Worm (Caenorhabditis elegans) whole organism, mixed stage, embryonic: ENCODE data around the gene grld-1.

Experiments
- blmp-1 ChIP-seq: fragments of 150-350 bp; optimal IDR thresholded peaks from 2 replicates; lab custom pipeline; 2014; ENCODE audit warnings: missing biosample characterization, missing genetic modification characterization
- ceh-83 ChIP-seq: fragments of 200-800 bp; sonication (Bioruptor generic); optimal IDR thresholded peaks from 2 replicates; lab custom pipeline; 2018; ENCODE audit warnings: mild to moderate bottlenecking, missing genetic modification characterization, missing compliant biosample characterization
- elt-3 ChIP-seq: fragments of 150-350 bp; optimal IDR thresholded peaks from 2 replicates; lab custom pipeline; 2014; ENCODE audit warnings: missing biosample characterization, missing genetic modification characterization
- hlh-1 ChIP-seq: fragments of 150-350 bp; optimal IDR thresholded peaks from 2 replicates; lab custom pipeline; 2014; ENCODE audit warnings: missing biosample characterization, missing genetic modification reagents, missing genetic modification characterization
- mep-1 ChIP-seq: fragments of 150-350 bp; optimal IDR thresholded peaks from 2 replicates; lab custom pipeline; 2017; ENCODE audit warnings: missing biosample characterization, missing genetic modification reagents, missing genetic modification characterization, inconsistent platforms
- nhr-12 ChIP-seq: fragments of 150-350 bp; optimal IDR thresholded peaks from 2 replicates; lab custom pipeline; 2014; ENCODE audit warnings: missing biosample characterization, missing genetic modification characterization
- nhr-237 ChIP-seq: fragments of 150-350 bp; optimal IDR thresholded peaks from 2 replicates; lab custom pipeline; 2014; ENCODE audit warnings: missing biosample characterization, missing genetic modification characterization
- pha-4 ChIP-seq: fragments of 150-350 bp; optimal IDR thresholded peaks from 2 replicates; lab custom pipeline; 2018; ENCODE audit warnings: missing biosample characterization, missing genetic modification reagents, missing genetic modification characterization
- snpc-4 ChIP-seq: fragments of 150-350 bp; optimal IDR thresholded peaks from 2 replicates; lab custom pipeline; 2014; ENCODE audit warnings: missing biosample characterization, missing genetic modification characterization

ce11 chrIV:158662-159061 is 32.9 kb upstream of the grld-1 start, which contains the start of gene Y38C1AA.7:
- TF ChIP-seq pha-4 (tag; lab: Kevin White, UChicago): no peak
- no peak for TF ChIP-seq nhr-12 (tag; lab: Kevin White, UChicago)
- no peak for TF ChIP-seq hlh-1
- TF ChIP-seq ceh-83 (GFP tag; lab: Kevin White, UChicago): no peak
- no peak for TF ChIP-seq mep-1
- TF ChIP-seq nhr-237: no peak
- no peak for TF ChIP-seq blmp-1 (tag; lab: Kevin White, UChicago)
- TF ChIP-seq snpc-4 (tag; lab: Kevin White, UChicago): no peak
- TF ChIP-seq elt-3 (tag; lab: Kevin White, UChicago): no peak
